Fruit fly (Drosophila melanogaster): Measurements from ENCODE around the gene MsrA.

dm6 chr3L:15535800-15536225, 25.0 kb downstream of the MsrA start:
- TF ChIP-seq kay (GFP tag; ENCODE audit: borderline replicate concordance) (no peak), CG11617 (GFP tag; optimal IDR thresholded peaks at IDR 0.05) (no peak), Crg-1 (GFP tag; optimal IDR thresholded peaks at IDR 0.05) (no peak), CG12768 (GFP tag; optimal IDR thresholded peaks at IDR 0.05) (no peak), CG7045 (GFP tag; optimal IDR thresholded peaks at IDR 0.05) (no peak), CG1620 (GFP tag; optimal IDR thresholded peaks at IDR 0.05) (no peak), bab1 (GFP tag; optimal IDR thresholded peaks at IDR 0.05) (no peak), toe (GFP tag; optimal IDR thresholded peaks at IDR 0.05) (no peak)
